Worm (Caenorhabditis elegans) whole organism, midembryonic: ENCODE results near the gene nlp-34.

Experiments
- T22C8.4 ChIP-seq: fragments of 200-800 bp; sonication (Bioruptor generic); IDR thresholded peaks from 2 replicates; pipeline ENCODE4 v1.3.6; 2022; ENCODE audit warnings: missing genetic modification characterization, missing compliant biosample characterization
- cog-1 ChIP-seq: sonication (generic microtip); optimal IDR thresholded peaks from 2 replicates; lab custom pipeline; 2016; ENCODE audit warnings: missing genetic modification characterization, missing compliant biosample characterization
- flt-1 ChIP-seq: fragments of 200-800 bp; sonication (Bioruptor generic); IDR thresholded peaks from 2 replicates; pipeline ENCODE4 v1.3.6; 2022; ENCODE audit warnings: missing genetic modification characterization, missing compliant biosample characterization
- klf-2 ChIP-seq: fragments of 200-800 bp; sonication (Bioruptor generic); conservative IDR thresholded peaks from 2 replicates; pipeline ENCODE4 v1.3.6; 2022; ENCODE audit warnings: missing genetic modification reagents, missing genetic modification characterization, missing compliant biosample characterization
- med-1 ChIP-seq: sonication (generic microtip); optimal IDR thresholded peaks from 2 replicates; lab custom pipeline; 2017; ENCODE audit warnings: missing genetic modification characterization, mild to moderate bottlenecking, missing compliant biosample characterization, antibody characterized with exemption, missing genetic modification reagents; ENCODE audit not compliant: insufficient read depth
- ref-1 ChIP-seq: fragments of 200-800 bp; sonication (Bioruptor generic); conservative IDR thresholded peaks from 2 replicates; pipeline ENCODE4 v1.3.6; 2022; ENCODE audit warnings: missing genetic modification reagents, missing genetic modification characterization, missing compliant biosample characterization
- tab-1 ChIP-seq: fragments of 200-800 bp; sonication (Bioruptor generic); IDR thresholded peaks from 2 replicates; pipeline ENCODE4 v1.3.6; 2022; ENCODE audit warnings: missing genetic modification characterization, missing compliant biosample characterization
- ztf-23 ChIP-seq: fragments of 200-800 bp; sonication (Bioruptor generic); IDR thresholded peaks from 2 replicates; pipeline ENCODE4 v1.3.6; 2022; ENCODE audit warnings: missing genetic modification reagents, missing genetic modification characterization, missing compliant biosample characterization
- ztf-29 ChIP-seq: fragments of 200-800 bp; sonication (Bioruptor generic); IDR thresholded peaks from 2 replicates; pipeline ENCODE4 v1.3.6; 2022; ENCODE audit warnings: missing genetic modification reagents, missing genetic modification characterization, missing compliant biosample characterization

Gene nlp-34

DNA sequence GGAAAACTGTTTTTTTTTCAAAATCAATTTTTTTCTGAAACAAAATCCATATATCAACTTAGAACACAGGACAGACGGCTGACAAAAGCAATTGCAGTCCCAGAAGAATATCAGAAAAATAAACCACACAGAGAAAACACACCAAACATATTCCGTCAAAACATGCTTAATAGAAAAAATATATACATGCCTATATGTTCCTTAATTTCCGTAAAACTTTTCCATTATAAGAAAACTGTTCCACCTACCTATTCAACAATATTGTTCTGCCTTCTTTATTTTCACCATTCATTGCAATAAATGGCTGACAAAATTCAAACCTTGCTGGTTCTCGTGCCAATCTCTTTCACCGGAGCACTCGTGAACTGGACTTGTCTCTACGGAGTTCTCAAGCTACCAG is 47.6 kb downstream of the nlp-34 start, which contains the start of gene srx-63:
Gene srx-63 (plus strand): TSS at position 301 of the 400 bp plus-strand sequence.
- no peak for TF ChIP-seq flt-1
- no peak for TF ChIP-seq T22C8.4 (GFP tag; lab: Robert Waterston, UW)
- no peak for TF ChIP-seq tab-1 (GFP tag; lab: Robert Waterston, UW)
- TF ChIP-seq ref-1: no peak
- no peak for TF ChIP-seq klf-2
- no peak for TF ChIP-seq med-1 (GFP tag; lab: Kevin White, UChicago)
- no peak for TF ChIP-seq cog-1
- TF ChIP-seq ztf-29 (GFP tag; lab: Robert Waterston, UW): no peak
- TF ChIP-seq ztf-23 (GFP tag; lab: Robert Waterston, UW): no peak

DNA sequence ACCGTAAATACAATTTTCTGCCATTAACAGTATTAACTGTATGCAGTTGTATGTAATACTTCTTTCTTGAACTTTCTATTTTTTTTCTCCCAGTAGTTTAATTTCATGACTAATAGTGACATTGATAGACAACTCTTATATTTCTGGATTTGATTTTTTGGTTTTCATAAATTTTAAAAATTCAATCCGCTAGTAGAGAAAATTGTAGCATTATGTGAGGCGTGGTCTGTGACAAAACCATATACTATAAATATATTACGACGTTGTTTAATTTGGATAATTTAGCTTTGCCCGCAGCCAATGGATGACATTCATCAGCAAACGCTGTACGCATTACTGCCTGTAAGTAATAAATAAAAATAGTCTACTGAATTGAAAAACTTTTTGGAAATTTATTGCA is 49.8 kb downstream of the nlp-34 start, which contains the start of gene srx-64:
Gene srx-64 (plus strand): TSS at position 301 of the 400 bp plus-strand sequence.
- TF ChIP-seq tab-1 (GFP tag; lab: Robert Waterston, UW) (no peak), ztf-23 (GFP tag; lab: Robert Waterston, UW) (no peak), cog-1 (no peak)
